Worm (Caenorhabditis elegans) whole organism, L1 larva: Measurements from ENCODE around the gene T07A5.7.

Experiments
- C04F5.9 ChIP-seq: sonication (generic microtip); optimal IDR thresholded peaks from 2 replicates; lab custom pipeline; 2016; ENCODE audit warnings: missing genetic modification characterization, missing compliant biosample characterization
- C16A3.4 ChIP-seq: fragments of 150-350 bp; optimal IDR thresholded peaks from 2 replicates; lab custom pipeline; 2014; ENCODE audit warnings: missing biosample characterization, missing genetic modification characterization
- Y116A8C.19 ChIP-seq: sonication (generic microtip); optimal IDR thresholded peaks from 2 replicates; lab custom pipeline; 2016; ENCODE audit warnings: missing compliant biosample characterization, missing genetic modification characterization, borderline replicate concordance
- ama-1 ChIP-seq: fragments of 150-350 bp; optimal IDR thresholded peaks from 2 replicates; lab custom pipeline; 2014
- ceh-63 ChIP-seq: fragments of 200-800 bp; sonication (Bioruptor generic); optimal IDR thresholded peaks from 2 replicates; lab custom pipeline; 2018; ENCODE audit warnings: mild to moderate bottlenecking, missing genetic modification characterization, missing compliant biosample characterization
- ceh-82 ChIP-seq, 3 experiments: fragments of 150-350 bp in 1 of 3; sonication (generic microtip) in 2 of 3; optimal IDR thresholded peaks; 2 replicates each; lab custom pipeline; 2014 to 2017; ENCODE audit warnings: missing biosample characterization in 3 of 3, missing genetic modification characterization in 3 of 3
- dsc-1 ChIP-seq: sonication (generic microtip); optimal IDR thresholded peaks from 2 replicates; lab custom pipeline; 2016; ENCODE audit warnings: mild to moderate bottlenecking, missing genetic modification characterization, missing compliant biosample characterization
- efl-1 ChIP-seq, 4 experiments: fragments of 150-350 bp; optimal IDR thresholded peaks in 3 of 4; peaks in 1 of 4; 1 replicate in 1 of 4; 2 replicates in 3 of 4; lab custom pipeline; 2014; ENCODE audit warnings: missing biosample characterization in 2 of 4, missing genetic modification characterization in 2 of 4, missing genetic modification reagents in 2 of 4
- egl-27 ChIP-seq, 2 experiments: fragments of 150-350 bp in 1 of 2; sonication (generic microtip); optimal IDR thresholded peaks; 3 replicates each; lab custom pipeline; 2017 to 2018; ENCODE audit warnings: missing biosample characterization in 2 of 2, missing genetic modification characterization in 2 of 2, missing genetic modification reagents in 2 of 2
- elt-2 ChIP-seq: sonication (generic microtip); optimal IDR thresholded peaks from 2 replicates; lab custom pipeline; 2016; ENCODE audit warnings: missing genetic modification characterization, mild to moderate bottlenecking, inconsistent platforms, missing compliant biosample characterization, missing genetic modification reagents
- elt-3 ChIP-seq, 6 experiments: fragments of 150-350 bp in 1 of 6; sonication (generic microtip); optimal IDR thresholded peaks; 2 replicates each; lab custom pipeline; 2017 to 2018; ENCODE audit warnings: missing biosample characterization in 6 of 6, missing genetic modification characterization in 6 of 6, inconsistent platforms in 1 of 6
- fkh-10 ChIP-seq: sonication (generic microtip); optimal IDR thresholded peaks from 2 replicates; lab custom pipeline; 2017; ENCODE audit warnings: missing biosample characterization, missing genetic modification reagents, missing genetic modification characterization
- fos-1 ChIP-seq: fragments of 150-350 bp; optimal IDR thresholded peaks from 2 replicates; lab custom pipeline; 2014; ENCODE audit warnings: missing biosample characterization, missing genetic modification characterization
- grh-1 ChIP-seq: fragments of 200-800 bp; sonication (Bioruptor generic); IDR thresholded peaks from 2 replicates; pipeline ENCODE4 v1.3.6; 2022; ENCODE audit warnings: missing genetic modification reagents, missing genetic modification characterization, missing compliant biosample characterization
- hlh-17 ChIP-seq: fragments of 200-800 bp; sonication (Bioruptor generic); optimal IDR thresholded peaks from 2 replicates; lab custom pipeline; 2018; ENCODE audit warnings: missing genetic modification characterization, mild to moderate bottlenecking, missing compliant biosample characterization, moderate library complexity, borderline replicate concordance
- hlh-4 ChIP-seq: sonication (generic microtip); optimal IDR thresholded peaks from 2 replicates; lab custom pipeline; 2016; ENCODE audit warnings: mild to moderate bottlenecking, missing genetic modification characterization, missing compliant biosample characterization
- hpl-2 ChIP-seq: fragments of 150-350 bp; optimal IDR thresholded peaks from 2 replicates; lab custom pipeline; 2014; ENCODE audit warnings: missing biosample characterization, missing genetic modification reagents, missing genetic modification characterization
- isw-1 ChIP-seq: fragments of 200-800 bp; sonication (Bioruptor generic); IDR thresholded peaks from 2 replicates; pipeline ENCODE4 v1.3.6; 2022; ENCODE audit warnings: missing genetic modification characterization, missing compliant biosample characterization
- jun-1 ChIP-seq: fragments of 150-350 bp; optimal IDR thresholded peaks from 2 replicates; lab custom pipeline; 2014; ENCODE audit warnings: missing biosample characterization, missing genetic modification reagents, missing genetic modification characterization
- lin-14 ChIP-seq: fragments of 200-800 bp; sonication (Bioruptor generic); optimal IDR thresholded peaks from 2 replicates; lab custom pipeline; 2018; ENCODE audit warnings: mild to moderate bottlenecking, missing genetic modification characterization, moderate library complexity, missing compliant biosample characterization
- lsy-2 ChIP-seq, 2 experiments: fragments of 150-350 bp; optimal IDR thresholded peaks; 2 replicates each; lab custom pipeline; 2014; ENCODE audit warnings: missing biosample characterization in 2 of 2, missing genetic modification characterization in 2 of 2
- mab-9 ChIP-seq: fragments of 200-800 bp; sonication (Bioruptor generic); IDR thresholded peaks from 2 replicates; pipeline ENCODE4 v1.3.6; 2022; ENCODE audit warnings: missing genetic modification reagents, missing genetic modification characterization, missing compliant biosample characterization
- mef-2 ChIP-seq: fragments of 150-350 bp; optimal IDR thresholded peaks from 2 replicates; lab custom pipeline; 2014; ENCODE audit warnings: missing biosample characterization, missing genetic modification characterization
- mep-1 ChIP-seq: fragments of 150-350 bp; optimal IDR thresholded peaks from 2 replicates; lab custom pipeline; 2014; ENCODE audit warnings: missing biosample characterization, missing genetic modification characterization
- nhr-11 ChIP-seq: fragments of 150-350 bp; optimal IDR thresholded peaks from 2 replicates; lab custom pipeline; 2014; ENCODE audit warnings: missing biosample characterization, missing genetic modification characterization
- nhr-12 ChIP-seq: sonication (generic microtip); optimal IDR thresholded peaks from 2 replicates; lab custom pipeline; 2017; ENCODE audit warnings: missing biosample characterization, missing genetic modification characterization
- nhr-19 ChIP-seq: fragments of 200-800 bp; sonication (Bioruptor generic); conservative IDR thresholded peaks from 2 replicates; pipeline ENCODE4 v1.3.6; 2022; ENCODE audit warnings: missing genetic modification characterization, missing compliant biosample characterization
- nhr-20 ChIP-seq: sonication (generic microtip); optimal IDR thresholded peaks from 2 replicates; lab custom pipeline; 2016; ENCODE audit warnings: mild to moderate bottlenecking, missing genetic modification characterization, missing compliant biosample characterization
- nhr-237 ChIP-seq: fragments of 150-350 bp; optimal IDR thresholded peaks from 2 replicates; lab custom pipeline; 2014; ENCODE audit warnings: missing biosample characterization, missing genetic modification characterization
- nhr-47 ChIP-seq: sonication (generic microtip); optimal IDR thresholded peaks from 2 replicates; lab custom pipeline; 2016; ENCODE audit warnings: mild to moderate bottlenecking, missing genetic modification characterization, moderate library complexity, missing compliant biosample characterization
- nhr-71 ChIP-seq: sonication (generic microtip); optimal IDR thresholded peaks from 2 replicates; lab custom pipeline; 2016; ENCODE audit warnings: mild to moderate bottlenecking, missing genetic modification characterization, moderate library complexity, missing compliant biosample characterization
- nhr-85 ChIP-seq: sonication (generic microtip); peaks from one replicate; lab custom pipeline; 2016; ENCODE audit warnings: missing genetic modification characterization, inconsistent platforms, missing compliant biosample characterization
- pax-3 ChIP-seq: fragments of 200-800 bp; sonication (Bioruptor generic); optimal IDR thresholded peaks from 2 replicates; lab custom pipeline; 2018; ENCODE audit warnings: mild to moderate bottlenecking, missing genetic modification characterization, moderate library complexity, missing compliant biosample characterization
- pqm-1 ChIP-seq: sonication (generic microtip); optimal IDR thresholded peaks from 3 replicates; lab custom pipeline; 2017; ENCODE audit warnings: missing biosample characterization, missing genetic modification characterization
- snpc-4 ChIP-seq: fragments of 150-350 bp; optimal IDR thresholded peaks from 2 replicates; lab custom pipeline; 2014; ENCODE audit warnings: missing biosample characterization, missing genetic modification characterization
- snu-23 ChIP-seq: sonication (generic microtip); optimal IDR thresholded peaks from 2 replicates; lab custom pipeline; 2016; ENCODE audit warnings: missing genetic modification characterization, missing compliant biosample characterization
- sup-37 ChIP-seq: fragments of 200-800 bp; sonication (Bioruptor generic); optimal IDR thresholded peaks from 2 replicates; lab custom pipeline; 2018; ENCODE audit warnings: mild to moderate bottlenecking, missing genetic modification characterization, missing compliant biosample characterization
- tbx-2 ChIP-seq: sonication (generic microtip); optimal IDR thresholded peaks from 2 replicates; lab custom pipeline; 2016; ENCODE audit warnings: missing genetic modification characterization, missing compliant biosample characterization
- unc-86 ChIP-seq: sonication (generic microtip); optimal IDR thresholded peaks from 2 replicates; lab custom pipeline; 2016; ENCODE audit warnings: missing genetic modification characterization, missing compliant biosample characterization
- unc-98 ChIP-seq: fragments of 200-800 bp; sonication (Bioruptor generic); IDR thresholded peaks from 2 replicates; pipeline ENCODE4 v1.3.6; 2022; ENCODE audit warnings: missing genetic modification characterization, missing compliant biosample characterization
- xbp-1 ChIP-seq: sonication (generic microtip); optimal IDR thresholded peaks from 2 replicates; lab custom pipeline; 2016; ENCODE audit warnings: missing genetic modification characterization, missing compliant biosample characterization
- zip-4 ChIP-seq: fragments of 200-800 bp; sonication (Bioruptor generic); optimal IDR thresholded peaks from 2 replicates; lab custom pipeline; 2018; ENCODE audit warnings: mild to moderate bottlenecking, missing genetic modification characterization, moderate library complexity, missing compliant biosample characterization
- ztf-11 ChIP-seq, 2 experiments: sonication (generic microtip); optimal IDR thresholded peaks; 2 replicates each; lab custom pipeline; 2016 to 2017; ENCODE audit warnings: missing genetic modification characterization in 2 of 2, missing biosample characterization in 1 of 2, missing compliant biosample characterization in 1 of 2

T07A5.7 gene

DNA sequence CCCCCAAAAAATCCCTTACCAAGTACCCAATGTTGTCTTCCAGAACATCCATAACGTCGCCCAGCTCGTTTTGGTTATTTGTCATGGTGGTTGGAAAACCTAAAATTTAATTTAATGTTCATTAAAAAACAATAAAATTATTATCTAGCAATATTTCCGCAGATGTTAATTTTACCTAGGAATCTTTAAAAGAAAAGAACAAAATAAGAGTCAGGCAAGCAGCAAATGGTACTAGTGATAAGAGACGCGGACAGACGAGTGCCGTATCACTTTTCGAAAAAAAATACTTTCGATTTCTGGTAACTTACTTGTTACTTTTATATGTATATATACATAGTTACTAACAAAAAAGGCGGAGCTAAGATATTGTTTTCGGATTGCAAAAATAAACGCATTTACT is at the start of gene T07A5.7:
T07A5.7 (minus strand) TSS at position 101 of the 400 bp plus-strand sequence.
- no peak for TF ChIP-seq efl-1 (optimal IDR thresholded peaks at IDR 0.05; lab: Kevin White, UChicago)
- TF ChIP-seq efl-1 (GFP tag; optimal IDR thresholded peaks at IDR 0.05 in 1 of 2; lab: Kevin White, UChicago), result peak in 1 of 2 experiments; percentile 59
- no peak for TF ChIP-seq nhr-12 (tag; lab: Kevin White, UChicago)

DNA sequence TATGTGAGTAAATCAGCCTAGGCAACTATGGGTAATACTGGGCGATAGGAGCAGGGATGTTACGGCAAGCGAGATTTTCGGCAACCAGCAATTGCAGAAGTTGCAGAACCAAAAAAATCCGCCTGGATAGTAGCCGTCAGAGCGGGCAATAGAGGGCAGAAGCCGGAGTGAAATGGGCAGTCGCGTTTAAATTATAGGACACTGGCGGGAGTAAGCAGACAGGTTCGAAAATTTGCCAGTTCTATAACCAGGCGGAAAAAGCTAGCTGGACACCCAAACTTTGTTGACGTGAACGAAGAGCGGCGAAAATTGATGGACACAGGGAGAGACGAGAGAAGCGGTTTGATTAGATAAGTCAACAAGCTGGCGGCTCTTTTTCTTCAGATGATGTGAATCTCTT is 49.0 kb upstream of the T07A5.7 start:
- TF ChIP-seq nhr-85 (peak; percentile 10), lin-14 (GFP tag; lab: Kevin White, UChicago) (peak; percentile 22), nhr-20 (tag; lab: Kevin White, UChicago) (no peak)

- TF ChIP-seq C04F5.9 (tag; lab: Kevin White, UChicago) (no peak), lin-14 (GFP tag; lab: Kevin White, UChicago) (peak; percentile 68), nhr-71 (tag; lab: Kevin White, UChicago) (peak; percentile 16), nhr-237 (no peak), ama-1 (lab: Kevin White, UChicago) (no peak), lsy-2 (tag; optimal IDR thresholded peaks at IDR 0.05; lab: Kevin White, UChicago) (peak in 1 of 2 experiments; percentile 12), elt-3 (tag; optimal IDR thresholded peaks at IDR 0.05; lab: Kevin White, UChicago) (no peak), grh-1 (GFP tag; lab: Robert Waterston, UW) (no peak), hlh-4 (tag; lab: Kevin White, UChicago) (no peak), fkh-10 (GFP tag; lab: Kevin White, UChicago) (peak; percentile 22), nhr-47 (tag; lab: Kevin White, UChicago) (no peak), unc-86 (tag; lab: Kevin White, UChicago) (no peak), ceh-63 (GFP tag; lab: Kevin White, UChicago) (no peak), tbx-2 (tag; lab: Kevin White, UChicago) (no peak), zip-4 (no peak)
These were observed 47.8 kb upstream of the T07A5.7 start for ce11 chrIII:10358751-10359150.

ce11 chrIII:10357598-10358186 is 46.8 kb upstream of the T07A5.7 start, which contains the start of gene umps-1:
TSS of gene umps-1 (minus strand) at chrIII:10357648.
- no peak for TF ChIP-seq Y116A8C.19
- TF ChIP-seq nhr-19 (GFP tag; lab: Robert Waterston, UW), result peak; percentile 86
- peak; percentile 84 for TF ChIP-seq nhr-47 (tag; lab: Kevin White, UChicago)
- no peak for TF ChIP-seq pax-3 (tag; lab: Kevin White, UChicago)
- peak; percentile 42 for TF ChIP-seq dsc-1 (tag; lab: Kevin White, UChicago)
- TF ChIP-seq efl-1 (optimal IDR thresholded peaks at IDR 0.05; lab: Kevin White, UChicago), result peak; percentile 99
- TF ChIP-seq efl-1 (GFP tag; optimal IDR thresholded peaks at IDR 0.05 in 1 of 2; lab: Kevin White, UChicago), result peak; percentile 98 to 100
- TF ChIP-seq C16A3.4 (tag; lab: Kevin White, UChicago), result peak; percentile 82
- peak; percentile 91 for TF ChIP-seq snu-23 (GFP tag; lab: Kevin White, UChicago)
- no peak for TF ChIP-seq ztf-11 (tag; optimal IDR thresholded peaks at IDR 0.05; lab: Kevin White, UChicago)
- peak; percentile 64 for TF ChIP-seq zip-4
- TF ChIP-seq nhr-20 (tag; lab: Kevin White, UChicago), result peak; percentile 86
- no peak for TF ChIP-seq ceh-63 (GFP tag; lab: Kevin White, UChicago)
- no peak for TF ChIP-seq jun-1 (tag; lab: Kevin White, UChicago)
- TF ChIP-seq lsy-2 (tag; optimal IDR thresholded peaks at IDR 0.05; lab: Kevin White, UChicago), result peak; percentile 99
- no peak for TF ChIP-seq nhr-11 (tag; lab: Kevin White, UChicago)
- TF ChIP-seq nhr-237, result peak; percentile 58
- TF ChIP-seq ceh-82 (tag; optimal IDR thresholded peaks at IDR 0.05; lab: Kevin White, UChicago), result peak; percentile 31 to 62 (median 48)
- TF ChIP-seq ama-1 (lab: Kevin White, UChicago), result peak; percentile 53
- peak; percentile 31 for TF ChIP-seq elt-2
- TF ChIP-seq mef-2 (tag; lab: Kevin White, UChicago), result no peak
- peak; percentile 76 for TF ChIP-seq C04F5.9 (tag; lab: Kevin White, UChicago)
- peak; percentile 44 for TF ChIP-seq snpc-4 (tag; lab: Kevin White, UChicago)
- TF ChIP-seq isw-1 (GFP tag; lab: Robert Waterston, UW), result peak; percentile 56
- TF ChIP-seq hpl-2 (GFP tag; lab: Kevin White, UChicago), result no peak
- TF ChIP-seq mep-1 (tag; lab: Kevin White, UChicago), result peak; percentile 84
- peak; percentile 5 for TF ChIP-seq unc-86 (tag; lab: Kevin White, UChicago)
- TF ChIP-seq grh-1 (GFP tag; lab: Robert Waterston, UW), result peak; percentile 68
- TF ChIP-seq hlh-17, result no peak
- TF ChIP-seq elt-3 (tag; optimal IDR thresholded peaks at IDR 0.05; lab: Kevin White, UChicago), result peak in 2 of 6 experiments; percentile 79 to 84
- TF ChIP-seq fos-1 (tag; lab: Kevin White, UChicago), result peak; percentile 63
- TF ChIP-seq mab-9 (GFP tag; lab: Robert Waterston, UW), result no peak
- TF ChIP-seq egl-27 (tag; optimal IDR thresholded peaks at IDR 0.05; lab: Kevin White, UChicago), result no peak
- peak; percentile 76 for TF ChIP-seq xbp-1 (tag; lab: Kevin White, UChicago)
- TF ChIP-seq unc-98, result no peak
- TF ChIP-seq pqm-1 (tag; lab: Kevin White, UChicago), result no peak
- peak; percentile 14 for TF ChIP-seq sup-37 (GFP tag; lab: Kevin White, UChicago)
